Worm (Caenorhabditis elegans) whole organism, L2 larva: ENCODE measurements around the gene Y61A9LA.4.
"Not testable (repeated sequence)": the region's sequence is repeated elsewhere in the genome, so short reads cannot be mapped to it uniquely, and the experiment has no call there.

Experiments used
- Y55F3AM.14 ChIP-seq: fragments of 200-800 bp; sonication (Bioruptor generic); optimal IDR thresholded peaks from 2 replicates; lab custom pipeline; 2018; ENCODE audit warnings: mild to moderate bottlenecking, missing genetic modification characterization, missing compliant biosample characterization
- ZK546.5 ChIP-seq: sonication (generic microtip); optimal IDR thresholded peaks from 2 replicates; lab custom pipeline; 2017; ENCODE audit warnings: missing biosample characterization, missing genetic modification characterization
- alr-1 ChIP-seq: fragments of 150-350 bp; optimal IDR thresholded peaks from 2 replicates; lab custom pipeline; 2014; ENCODE audit warnings: missing biosample characterization, missing genetic modification characterization
- aly-2 ChIP-seq: fragments of 150-350 bp; optimal IDR thresholded peaks from 2 replicates; lab custom pipeline; 2014; ENCODE audit warnings: missing biosample characterization, missing genetic modification characterization
- blmp-1 ChIP-seq: sonication (generic microtip); optimal IDR thresholded peaks from 2 replicates; lab custom pipeline; 2017; ENCODE audit warnings: missing genetic modification characterization, mild to moderate bottlenecking, missing compliant biosample characterization, antibody characterized with exemption, moderate library complexity; ENCODE audit not compliant: insufficient read depth
- ceh-16 ChIP-seq: fragments of 150-350 bp; optimal IDR thresholded peaks from 2 replicates; lab custom pipeline; 2014; ENCODE audit warnings: missing biosample characterization, missing genetic modification characterization
- ceh-82 ChIP-seq: fragments of 150-350 bp; optimal IDR thresholded peaks from 2 replicates; lab custom pipeline; 2014; ENCODE audit warnings: missing biosample characterization, missing genetic modification characterization
- egl-27 ChIP-seq: sonication (generic microtip); optimal IDR thresholded peaks from 3 replicates; lab custom pipeline; 2017; ENCODE audit warnings: missing biosample characterization, missing genetic modification reagents, missing genetic modification characterization
- elt-3 ChIP-seq: sonication (generic microtip); optimal IDR thresholded peaks from 2 replicates; lab custom pipeline; 2017; ENCODE audit warnings: missing biosample characterization, missing genetic modification characterization
- gmeb-1 ChIP-seq: fragments of 150-350 bp; optimal IDR thresholded peaks from 2 replicates; lab custom pipeline; 2014; ENCODE audit warnings: missing biosample characterization, missing genetic modification characterization
- lin-11 ChIP-seq: fragments of 150-350 bp; sonication (generic microtip); optimal IDR thresholded peaks from 2 replicates; lab custom pipeline; 2014; ENCODE audit warnings: missing biosample characterization, missing genetic modification characterization, inconsistent platforms, mixed read lengths
- lin-13 ChIP-seq: fragments of 150-350 bp; optimal IDR thresholded peaks from 2 replicates; lab custom pipeline; 2014; ENCODE audit warnings: missing biosample characterization, missing genetic modification reagents, missing genetic modification characterization
- lin-39 ChIP-seq: fragments of 150-350 bp; optimal IDR thresholded peaks from 2 replicates; lab custom pipeline; 2014; ENCODE audit warnings: missing biosample characterization, missing genetic modification reagents, missing genetic modification characterization
- lsy-2 ChIP-seq, 2 experiments: fragments of 150-350 bp in 1 of 2; sonication (generic microtip) in 1 of 2; optimal IDR thresholded peaks; 2 replicates each; lab custom pipeline; 2014 to 2017; ENCODE audit warnings: missing biosample characterization in 2 of 2, missing genetic modification characterization in 2 of 2
- mab-5 ChIP-seq: fragments of 150-350 bp; optimal IDR thresholded peaks from 2 replicates; lab custom pipeline; 2014; ENCODE audit warnings: missing biosample characterization, missing genetic modification characterization
- mdl-1 ChIP-seq, 2 experiments: fragments of 150-350 bp in 1 of 2; sonication (generic microtip) in 1 of 2; optimal IDR thresholded peaks; 2 replicates each; lab custom pipeline; 2017; ENCODE audit warnings: missing biosample characterization in 2 of 2, missing genetic modification characterization in 2 of 2
- nhr-10 ChIP-seq: sonication (generic microtip); optimal IDR thresholded peaks from 2 replicates; lab custom pipeline; 2017; ENCODE audit warnings: missing biosample characterization, missing genetic modification characterization
- nhr-11 ChIP-seq: fragments of 150-350 bp; optimal IDR thresholded peaks from 2 replicates; lab custom pipeline; 2014; ENCODE audit warnings: missing biosample characterization, missing genetic modification characterization
- nhr-129 ChIP-seq: fragments of 150-350 bp; optimal IDR thresholded peaks from 2 replicates; lab custom pipeline; 2014; ENCODE audit warnings: missing biosample characterization, missing genetic modification characterization
- nhr-21 ChIP-seq: fragments of 150-350 bp; optimal IDR thresholded peaks from 2 replicates; lab custom pipeline; 2014; ENCODE audit warnings: missing biosample characterization, missing genetic modification characterization
- nhr-23 ChIP-seq: fragments of 150-350 bp; optimal IDR thresholded peaks from 2 replicates; lab custom pipeline; 2014; ENCODE audit warnings: missing biosample characterization, missing genetic modification reagents, missing genetic modification characterization
- nhr-237 ChIP-seq: fragments of 150-350 bp; optimal IDR thresholded peaks from 2 replicates; lab custom pipeline; 2014; ENCODE audit warnings: missing biosample characterization, missing genetic modification characterization
- nhr-25 ChIP-seq: fragments of 150-350 bp; sonication (generic microtip); optimal IDR thresholded peaks from 3 replicates; lab custom pipeline; 2014; ENCODE audit warnings: missing biosample characterization, missing genetic modification characterization
- nhr-6 ChIP-seq: fragments of 150-350 bp; optimal IDR thresholded peaks from 2 replicates; lab custom pipeline; 2014; ENCODE audit warnings: missing biosample characterization, missing genetic modification characterization
- nhr-77 ChIP-seq: fragments of 150-350 bp; optimal IDR thresholded peaks from 2 replicates; lab custom pipeline; 2014; ENCODE audit warnings: missing biosample characterization, missing genetic modification characterization
- peb-1 ChIP-seq: fragments of 150-350 bp; optimal IDR thresholded peaks from 2 replicates; lab custom pipeline; 2014; ENCODE audit warnings: missing biosample characterization, missing genetic modification characterization
- sem-4 ChIP-seq: fragments of 150-350 bp; optimal IDR thresholded peaks from 2 replicates; lab custom pipeline; 2014; ENCODE audit warnings: missing biosample characterization, missing genetic modification reagents, missing genetic modification characterization
- skn-1 ChIP-seq: sonication (generic microtip); optimal IDR thresholded peaks from 2 replicates; lab custom pipeline; 2017; ENCODE audit warnings: missing biosample characterization, missing genetic modification characterization
- sma-9 ChIP-seq, 2 experiments: fragments of 150-350 bp in 1 of 2; sonication (generic microtip) in 1 of 2; optimal IDR thresholded peaks; 2 replicates each; lab custom pipeline; 2014 to 2016; ENCODE audit warnings: missing genetic modification characterization in 2 of 2, mild to moderate bottlenecking in 1 of 2, missing biosample characterization in 1 of 2, missing compliant biosample characterization in 1 of 2, missing genetic modification reagents in 1 of 2, moderate library complexity in 1 of 2
- zag-1 ChIP-seq: fragments of 150-350 bp; optimal IDR thresholded peaks from 2 replicates; lab custom pipeline; 2014; ENCODE audit warnings: missing biosample characterization, missing genetic modification characterization
- ztf-1 ChIP-seq: fragments of 200-800 bp; sonication (Bioruptor generic); conservative IDR thresholded peaks from 2 replicates; pipeline ENCODE4 v1.3.6; 2022; ENCODE audit warnings: missing genetic modification characterization, missing compliant biosample characterization
- ztf-11 ChIP-seq: sonication (generic microtip); optimal IDR thresholded peaks from 2 replicates; lab custom pipeline; 2017; ENCODE audit warnings: missing biosample characterization, missing genetic modification characterization
- ztf-4 ChIP-seq: fragments of 150-350 bp; optimal IDR thresholded peaks from 2 replicates; lab custom pipeline; 2014; ENCODE audit warnings: missing biosample characterization, missing genetic modification characterization

Gene Y61A9LA.4

DNA sequence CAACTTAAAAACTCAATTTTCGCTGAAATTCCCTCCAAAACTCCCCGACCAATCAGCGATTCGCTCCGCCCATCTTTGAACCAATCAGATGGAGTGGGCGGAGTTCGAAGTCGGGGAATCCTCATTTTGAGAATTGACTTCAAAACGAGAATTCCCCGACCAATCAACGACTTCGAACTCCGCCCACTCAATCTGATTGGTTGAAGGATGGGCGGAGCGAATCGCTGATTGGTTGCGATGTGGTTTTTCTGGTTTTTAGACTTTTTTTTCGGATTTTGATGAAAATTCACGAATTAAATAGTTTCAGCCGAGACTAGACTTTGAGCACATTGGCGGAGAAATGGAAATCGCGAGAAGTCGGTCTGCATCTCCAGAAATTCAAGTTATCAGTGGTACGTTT, 11.5 kb downstream of the Y61A9LA.4 start:
- no peak for TF ChIP-seq ztf-4 (tag; lab: Kevin White, UChicago)
- TF ChIP-seq lsy-2 (tag; optimal IDR thresholded peaks at IDR 0.05; lab: Kevin White, UChicago), result no peak
- TF ChIP-seq sma-9 (GFP tag; optimal IDR thresholded peaks at IDR 0.05; lab: Kevin White, UChicago), result no peak
- TF ChIP-seq sma-9 (tag; optimal IDR thresholded peaks at IDR 0.05; lab: Kevin White, UChicago), result no peak
- TF ChIP-seq mab-5 (tag; lab: Kevin White, UChicago), result no peak
- no peak for TF ChIP-seq nhr-129 (tag; lab: Kevin White, UChicago)
- no peak for TF ChIP-seq skn-1 (tag; lab: Kevin White, UChicago)
- TF ChIP-seq nhr-11 (tag; lab: Kevin White, UChicago), result no peak
- TF ChIP-seq nhr-237 (tag; lab: Kevin White, UChicago), result no peak
- TF ChIP-seq mdl-1 (tag; optimal IDR thresholded peaks at IDR 0.05; lab: Kevin White, UChicago), result no peak
- no peak for TF ChIP-seq ztf-1 (GFP tag; lab: Robert Waterston, UW)
- TF ChIP-seq nhr-25 (tag; lab: Kevin White, UChicago), result no peak

DNA sequence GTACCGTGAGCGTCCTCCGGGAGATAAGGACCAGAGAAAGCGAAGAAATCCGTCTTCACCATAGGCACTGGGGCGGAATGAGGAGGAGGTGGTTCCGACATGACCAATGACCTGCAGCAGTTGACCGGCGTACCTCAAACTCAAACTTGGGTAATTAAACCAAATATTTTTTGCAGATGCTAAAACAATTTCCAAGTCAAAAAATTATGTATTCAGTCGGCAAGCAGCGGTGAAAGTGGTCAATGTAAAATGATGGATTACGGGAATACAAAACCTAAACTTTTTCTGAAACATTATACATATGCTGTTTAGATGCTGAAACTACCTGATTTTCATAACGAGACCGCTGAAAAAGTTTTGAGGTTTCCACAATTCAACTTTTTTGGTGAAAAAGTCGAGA, 13.3 kb downstream of the Y61A9LA.4 start, which contains the start of gene hpo-39:
TSS of gene hpo-39 (minus strand) at position 101 of the 400 bp plus-strand sequence.
- TF ChIP-seq ZK546.5, ceh-82, ztf-11 (tag; lab: Kevin White, UChicago): not testable (repeated sequence)

- TF ChIP-seq ztf-11 (tag; lab: Kevin White, UChicago), result no peak
- TF ChIP-seq lsy-2 (tag; optimal IDR thresholded peaks at IDR 0.05; lab: Kevin White, UChicago), result no peak
- no peak for TF ChIP-seq sem-4
- no peak for TF ChIP-seq nhr-11 (tag; lab: Kevin White, UChicago)
- no peak for TF ChIP-seq nhr-237 (tag; lab: Kevin White, UChicago)
- no peak for TF ChIP-seq lin-39 (tag; lab: Kevin White, UChicago)
- TF ChIP-seq zag-1 (tag; lab: Kevin White, UChicago), result no peak
- no peak for TF ChIP-seq blmp-1 (tag; lab: Kevin White, UChicago)
- no peak for TF ChIP-seq egl-27 (tag; lab: Kevin White, UChicago)
- TF ChIP-seq ztf-4 (tag; lab: Kevin White, UChicago), result no peak
- no peak for TF ChIP-seq lin-11 (tag; lab: Kevin White, UChicago)
- TF ChIP-seq nhr-10 (tag; lab: Kevin White, UChicago), result no peak
- no peak for TF ChIP-seq Y55F3AM.14
- no peak for TF ChIP-seq gmeb-1 (tag; lab: Kevin White, UChicago)
- no peak for TF ChIP-seq aly-2 (tag; lab: Kevin White, UChicago)
- TF ChIP-seq sma-9 (GFP tag; optimal IDR thresholded peaks at IDR 0.05; lab: Kevin White, UChicago), result no peak
- no peak for TF ChIP-seq sma-9 (tag; optimal IDR thresholded peaks at IDR 0.05; lab: Kevin White, UChicago)
- no peak for TF ChIP-seq nhr-21 (tag; lab: Kevin White, UChicago)
Observed at ce11 chrV:4575458-4575857, 14.9 kb downstream of the Y61A9LA.4 start.

DNA sequence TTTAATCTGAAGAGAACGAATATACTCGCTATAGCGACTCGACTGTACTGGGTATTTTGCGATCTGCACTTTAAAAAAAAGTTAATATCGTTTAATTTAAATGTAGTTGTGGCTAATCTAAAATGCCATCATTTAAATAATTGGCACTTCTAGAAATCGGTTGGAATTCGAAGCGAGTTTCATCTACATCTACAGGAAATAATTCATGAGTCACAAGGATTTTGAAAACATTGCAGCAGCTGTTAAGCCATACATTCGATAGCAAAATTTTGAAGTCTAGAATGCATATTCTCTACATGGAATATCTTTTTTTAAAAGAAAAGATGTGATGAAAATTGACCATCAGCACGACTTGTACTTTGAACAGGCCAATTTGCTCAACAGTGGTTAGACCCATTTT, 20.1 kb downstream of the Y61A9LA.4 start:
- no peak for TF ChIP-seq skn-1 (tag; lab: Kevin White, UChicago)
- no peak for TF ChIP-seq blmp-1 (tag; lab: Kevin White, UChicago)
- no peak for TF ChIP-seq sma-9 (GFP tag; optimal IDR thresholded peaks at IDR 0.05; lab: Kevin White, UChicago)
- no peak for TF ChIP-seq sma-9 (tag; optimal IDR thresholded peaks at IDR 0.05; lab: Kevin White, UChicago)
- TF ChIP-seq, all 48 proteins: peak for 0

DNA sequence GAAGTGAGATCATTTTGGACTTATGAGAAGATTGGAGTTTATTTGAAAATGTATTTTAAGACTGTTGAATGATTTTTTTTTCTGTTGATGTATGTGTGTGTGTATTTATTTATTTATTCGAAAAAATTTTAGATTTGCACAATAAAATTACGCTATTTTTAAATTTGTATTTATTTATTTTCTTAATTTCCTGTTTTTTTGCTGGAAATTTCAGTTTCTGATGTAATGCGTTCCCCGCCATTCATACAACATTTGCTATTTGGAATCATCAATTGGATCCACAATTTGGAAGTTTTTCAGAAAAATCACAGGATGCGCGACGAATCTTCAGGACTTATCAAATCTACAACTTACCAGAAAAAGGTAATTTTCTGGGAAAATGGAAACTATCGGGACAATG, 24.5 kb downstream of the Y61A9LA.4 start, which contains the start of gene Y61A9LA.1:
TSS of gene Y61A9LA.1 (plus strand) at position 301 of the 400 bp plus-strand sequence.
- TF ChIP-seq ceh-16 (no peak), nhr-23 (tag; lab: Kevin White, UChicago) (no peak), Y55F3AM.14 (no peak), lin-13 (GFP tag; lab: Kevin White, UChicago) (no peak), ZK546.5 (tag; lab: Kevin White, UChicago) (no peak), mab-5 (tag; lab: Kevin White, UChicago) (no peak), nhr-129 (tag; lab: Kevin White, UChicago) (no peak), blmp-1 (tag; lab: Kevin White, UChicago) (no peak), lin-11 (tag; lab: Kevin White, UChicago) (no peak), elt-3 (tag; lab: Kevin White, UChicago) (no peak), nhr-6 (no peak), nhr-77 (tag; lab: Kevin White, UChicago) (no peak), nhr-11 (tag; lab: Kevin White, UChicago) (no peak), peb-1 (tag; lab: Kevin White, UChicago) (no peak), nhr-10 (tag; lab: Kevin White, UChicago) (no peak), skn-1 (tag; lab: Kevin White, UChicago) (no peak), ztf-11 (tag; lab: Kevin White, UChicago) (no peak), alr-1 (no peak), ztf-4 (tag; lab: Kevin White, UChicago) (no peak), sma-9 (GFP tag; optimal IDR thresholded peaks at IDR 0.05; lab: Kevin White, UChicago) (no peak), sma-9 (tag; optimal IDR thresholded peaks at IDR 0.05; lab: Kevin White, UChicago) (no peak)
